Worm (Caenorhabditis elegans) whole organism, L2 larva: ENCODE data around the gene srz-18.

ENCODE experiments used
- C34F6.9 ChIP-seq: fragments of 150-350 bp; optimal IDR thresholded peaks from 2 replicates; lab custom pipeline; 2014; ENCODE audit warnings: missing biosample characterization, missing genetic modification characterization
- F13H6.1 ChIP-seq: sonication (generic microtip); optimal IDR thresholded peaks from 2 replicates; lab custom pipeline; 2016; ENCODE audit warnings: missing genetic modification characterization, missing compliant biosample characterization
- Y55F3AM.14 ChIP-seq: fragments of 200-800 bp; sonication (Bioruptor generic); optimal IDR thresholded peaks from 2 replicates; lab custom pipeline; 2018; ENCODE audit warnings: mild to moderate bottlenecking, missing genetic modification characterization, missing compliant biosample characterization
- ZK546.5 ChIP-seq: sonication (generic microtip); optimal IDR thresholded peaks from 2 replicates; lab custom pipeline; 2017; ENCODE audit warnings: missing biosample characterization, missing genetic modification characterization
- alr-1 ChIP-seq: fragments of 150-350 bp; optimal IDR thresholded peaks from 2 replicates; lab custom pipeline; 2014; ENCODE audit warnings: missing biosample characterization, missing genetic modification characterization
- aly-2 ChIP-seq: fragments of 150-350 bp; optimal IDR thresholded peaks from 2 replicates; lab custom pipeline; 2014; ENCODE audit warnings: missing biosample characterization, missing genetic modification characterization
- ama-1 ChIP-seq: fragments of 150-350 bp; optimal IDR thresholded peaks from 2 replicates; lab custom pipeline; 2018; ENCODE audit warnings: inconsistent platforms
- blmp-1 ChIP-seq: sonication (generic microtip); optimal IDR thresholded peaks from 2 replicates; lab custom pipeline; 2017; ENCODE audit warnings: missing genetic modification characterization, mild to moderate bottlenecking, missing compliant biosample characterization, antibody characterized with exemption, moderate library complexity; ENCODE audit not compliant: insufficient read depth
- ceh-16 ChIP-seq: fragments of 150-350 bp; optimal IDR thresholded peaks from 2 replicates; lab custom pipeline; 2014; ENCODE audit warnings: missing biosample characterization, missing genetic modification characterization
- ceh-82 ChIP-seq: fragments of 150-350 bp; optimal IDR thresholded peaks from 2 replicates; lab custom pipeline; 2014; ENCODE audit warnings: missing biosample characterization, missing genetic modification characterization
- crh-2 ChIP-seq: sonication (generic microtip); optimal IDR thresholded peaks from 2 replicates; lab custom pipeline; 2017; ENCODE audit warnings: missing biosample characterization, missing genetic modification characterization
- dmd-4 ChIP-seq: sonication (generic microtip); optimal IDR thresholded peaks from 2 replicates; lab custom pipeline; 2017; ENCODE audit warnings: missing biosample characterization, missing genetic modification characterization
- elt-3 ChIP-seq: sonication (generic microtip); optimal IDR thresholded peaks from 2 replicates; lab custom pipeline; 2017; ENCODE audit warnings: missing biosample characterization, missing genetic modification characterization
- fos-1 ChIP-seq: fragments of 150-350 bp; optimal IDR thresholded peaks from 2 replicates; lab custom pipeline; 2014; ENCODE audit warnings: missing biosample characterization, missing genetic modification characterization
- lin-11 ChIP-seq: fragments of 150-350 bp; sonication (generic microtip); optimal IDR thresholded peaks from 2 replicates; lab custom pipeline; 2014; ENCODE audit warnings: missing biosample characterization, missing genetic modification characterization, inconsistent platforms, mixed read lengths
- lin-13 ChIP-seq: fragments of 150-350 bp; optimal IDR thresholded peaks from 2 replicates; lab custom pipeline; 2014; ENCODE audit warnings: missing biosample characterization, missing genetic modification reagents, missing genetic modification characterization
- lin-39 ChIP-seq: fragments of 150-350 bp; optimal IDR thresholded peaks from 2 replicates; lab custom pipeline; 2014; ENCODE audit warnings: missing biosample characterization, missing genetic modification reagents, missing genetic modification characterization
- lsy-2 ChIP-seq, 2 experiments: fragments of 150-350 bp in 1 of 2; sonication (generic microtip) in 1 of 2; optimal IDR thresholded peaks; 2 replicates each; lab custom pipeline; 2014 to 2017; ENCODE audit warnings: missing biosample characterization in 2 of 2, missing genetic modification characterization in 2 of 2
- mab-5 ChIP-seq: fragments of 150-350 bp; optimal IDR thresholded peaks from 2 replicates; lab custom pipeline; 2014; ENCODE audit warnings: missing biosample characterization, missing genetic modification characterization
- mbf-1 ChIP-seq: sonication (generic microtip); optimal IDR thresholded peaks from 2 replicates; lab custom pipeline; 2017; ENCODE audit warnings: missing biosample characterization, missing genetic modification characterization
- nhr-10 ChIP-seq: sonication (generic microtip); optimal IDR thresholded peaks from 2 replicates; lab custom pipeline; 2017; ENCODE audit warnings: missing biosample characterization, missing genetic modification characterization
- nhr-12 ChIP-seq: fragments of 150-350 bp; optimal IDR thresholded peaks from 2 replicates; lab custom pipeline; 2014; ENCODE audit warnings: missing biosample characterization, missing genetic modification characterization
- nhr-21 ChIP-seq: fragments of 150-350 bp; optimal IDR thresholded peaks from 2 replicates; lab custom pipeline; 2014; ENCODE audit warnings: missing biosample characterization, missing genetic modification characterization
- nhr-23 ChIP-seq: fragments of 150-350 bp; optimal IDR thresholded peaks from 2 replicates; lab custom pipeline; 2014; ENCODE audit warnings: missing biosample characterization, missing genetic modification reagents, missing genetic modification characterization
- nhr-237 ChIP-seq: fragments of 150-350 bp; optimal IDR thresholded peaks from 2 replicates; lab custom pipeline; 2014; ENCODE audit warnings: missing biosample characterization, missing genetic modification characterization
- nhr-25 ChIP-seq: fragments of 150-350 bp; sonication (generic microtip); optimal IDR thresholded peaks from 3 replicates; lab custom pipeline; 2014; ENCODE audit warnings: missing biosample characterization, missing genetic modification characterization
- nhr-6 ChIP-seq: fragments of 150-350 bp; optimal IDR thresholded peaks from 2 replicates; lab custom pipeline; 2014; ENCODE audit warnings: missing biosample characterization, missing genetic modification characterization
- nhr-77 ChIP-seq: fragments of 150-350 bp; optimal IDR thresholded peaks from 2 replicates; lab custom pipeline; 2014; ENCODE audit warnings: missing biosample characterization, missing genetic modification characterization
- peb-1 ChIP-seq: fragments of 150-350 bp; optimal IDR thresholded peaks from 2 replicates; lab custom pipeline; 2014; ENCODE audit warnings: missing biosample characterization, missing genetic modification characterization
- sem-4 ChIP-seq: fragments of 150-350 bp; optimal IDR thresholded peaks from 2 replicates; lab custom pipeline; 2014; ENCODE audit warnings: missing biosample characterization, missing genetic modification reagents, missing genetic modification characterization
- skn-1 ChIP-seq: sonication (generic microtip); optimal IDR thresholded peaks from 2 replicates; lab custom pipeline; 2017; ENCODE audit warnings: missing biosample characterization, missing genetic modification characterization
- sma-3 ChIP-seq: sonication (generic microtip); optimal IDR thresholded peaks from 2 replicates; lab custom pipeline; 2016; ENCODE audit warnings: missing genetic modification reagents, missing genetic modification characterization, missing compliant biosample characterization
- sma-9 ChIP-seq, 2 experiments: fragments of 150-350 bp in 1 of 2; sonication (generic microtip) in 1 of 2; optimal IDR thresholded peaks; 2 replicates each; lab custom pipeline; 2014 to 2016; ENCODE audit warnings: missing genetic modification characterization in 2 of 2, mild to moderate bottlenecking in 1 of 2, missing biosample characterization in 1 of 2, missing compliant biosample characterization in 1 of 2, missing genetic modification reagents in 1 of 2, moderate library complexity in 1 of 2
- snpc-4 ChIP-seq: fragments of 150-350 bp; optimal IDR thresholded peaks from 2 replicates; lab custom pipeline; 2014; ENCODE audit warnings: missing biosample characterization, missing genetic modification characterization
- unc-39 ChIP-seq: fragments of 150-350 bp; optimal IDR thresholded peaks from 2 replicates; lab custom pipeline; 2014; ENCODE audit warnings: missing biosample characterization, missing genetic modification characterization
- unc-55 ChIP-seq: fragments of 150-350 bp; sonication (generic microtip); optimal IDR thresholded peaks from 3 replicates; lab custom pipeline; 2014; ENCODE audit warnings: missing biosample characterization, missing genetic modification reagents, missing genetic modification characterization
- zag-1 ChIP-seq: fragments of 150-350 bp; optimal IDR thresholded peaks from 2 replicates; lab custom pipeline; 2014; ENCODE audit warnings: missing biosample characterization, missing genetic modification characterization
- ztf-1 ChIP-seq: fragments of 200-800 bp; sonication (Bioruptor generic); conservative IDR thresholded peaks from 2 replicates; pipeline ENCODE4 v1.3.6; 2022; ENCODE audit warnings: missing genetic modification characterization, missing compliant biosample characterization
- ztf-4 ChIP-seq: fragments of 150-350 bp; optimal IDR thresholded peaks from 2 replicates; lab custom pipeline; 2014; ENCODE audit warnings: missing biosample characterization, missing genetic modification characterization

srz-18 gene

DNA sequence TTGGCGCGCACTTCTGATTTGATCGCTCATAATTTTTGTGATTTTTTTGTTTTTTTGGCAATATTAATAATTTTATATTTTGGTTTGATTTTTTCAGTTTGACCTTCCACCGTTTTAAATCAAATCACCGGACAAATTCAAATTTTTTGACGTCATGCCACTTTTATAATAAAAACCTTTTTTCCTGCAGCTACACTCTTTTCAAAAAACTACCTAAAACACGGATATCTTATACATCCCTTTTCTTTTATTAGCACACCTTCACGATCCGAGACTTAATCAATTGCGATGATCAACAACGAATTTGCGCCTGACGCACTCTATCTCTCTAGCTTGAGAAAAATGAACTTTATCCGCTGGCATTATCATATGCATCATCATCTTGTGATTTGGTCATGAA is 17.0 kb upstream of the srz-18 start, which contains the start of gene grd-2:
Gene grd-2 (plus strand): TSS at position 301 of the 400 bp plus-strand sequence.
- TF ChIP-seq zag-1: no peak
- TF ChIP-seq ama-1 (lab: Kevin White, UChicago): no peak
- no peak for TF ChIP-seq ztf-1
- no peak for TF ChIP-seq nhr-12 (tag; lab: Kevin White, UChicago)
- TF ChIP-seq sma-9 (GFP tag; optimal IDR thresholded peaks at IDR 0.05; lab: Kevin White, UChicago): no peak
- no peak for TF ChIP-seq sma-9 (tag; optimal IDR thresholded peaks at IDR 0.05; lab: Kevin White, UChicago)
- TF ChIP-seq C34F6.9: no peak
- no peak for TF ChIP-seq nhr-21
- TF ChIP-seq sma-3 (GFP tag; lab: Kevin White, UChicago): no peak
- TF ChIP-seq skn-1 (tag; lab: Kevin White, UChicago): no peak
- TF ChIP-seq alr-1: no peak
- no peak for TF ChIP-seq peb-1 (tag; lab: Kevin White, UChicago)
- no peak for TF ChIP-seq ztf-4 (tag; lab: Kevin White, UChicago)

DNA sequence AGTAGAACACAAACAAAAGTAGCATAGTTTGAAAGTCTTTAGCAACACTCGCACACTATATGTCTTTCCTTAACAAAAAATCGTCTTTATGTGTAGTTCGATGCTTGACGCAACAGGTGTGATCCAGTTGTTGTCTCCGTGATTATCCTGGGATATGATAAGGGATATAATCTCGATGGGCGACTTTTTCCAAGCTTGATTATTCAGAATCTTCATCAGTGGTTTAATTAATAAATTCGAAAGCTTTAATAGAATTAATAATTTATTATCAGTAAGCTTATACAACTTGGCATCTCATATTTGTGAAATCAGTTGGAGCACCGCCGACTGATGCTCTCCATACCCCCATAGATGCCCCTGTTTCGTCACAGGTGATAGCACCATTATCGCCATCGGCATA is 7.9 kb upstream of the srz-18 start, which contains the start of gene F46B3.7:
Gene F46B3.7 (minus strand): TSS at position 101 of the 400 bp plus-strand sequence.
- TF ChIP-seq lin-11 (no peak), Y55F3AM.14 (GFP tag; lab: Kevin White, UChicago) (no peak), nhr-237 (tag; lab: Kevin White, UChicago) (no peak), lin-13 (GFP tag; lab: Kevin White, UChicago) (no peak), crh-2 (tag; lab: Kevin White, UChicago) (no peak), nhr-10 (no peak), sem-4 (tag; lab: Kevin White, UChicago) (no peak), lsy-2 (tag; optimal IDR thresholded peaks at IDR 0.05; lab: Kevin White, UChicago) (no peak), F13H6.1 (tag; lab: Kevin White, UChicago) (no peak), dmd-4 (no peak), zag-1 (no peak), snpc-4 (no peak), nhr-6 (tag; lab: Kevin White, UChicago) (no peak), nhr-23 (tag; lab: Kevin White, UChicago) (no peak), nhr-25 (tag; lab: Kevin White, UChicago) (no peak), aly-2 (tag; lab: Kevin White, UChicago) (no peak), nhr-21 (no peak), mab-5 (no peak), elt-3 (tag; lab: Kevin White, UChicago) (no peak), blmp-1 (tag; lab: Kevin White, UChicago) (no peak)

DNA sequence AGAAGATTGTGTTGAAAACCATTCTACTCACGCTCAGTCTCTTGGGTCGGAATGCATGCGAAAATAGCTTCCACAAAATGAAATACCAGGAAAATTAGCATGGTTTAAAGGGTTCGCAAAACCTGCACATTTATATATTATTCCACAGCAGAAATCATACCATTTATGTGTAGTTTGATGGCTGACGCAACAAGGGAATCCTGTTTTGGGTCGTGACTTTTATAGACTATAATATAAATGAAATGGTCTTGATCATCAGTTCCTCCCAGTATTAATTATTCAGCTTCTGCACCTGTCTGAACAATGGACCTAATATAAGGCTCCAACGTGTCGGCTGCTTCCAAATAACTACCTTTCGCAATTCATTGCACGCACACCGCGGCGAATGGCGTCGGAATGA is 3.5 kb upstream of the srz-18 start, which contains the start of gene F46B3.8:
Gene F46B3.8 (minus strand): TSS at position 101 of the 400 bp plus-strand sequence.
- no peak for TF ChIP-seq ceh-16 (tag; lab: Kevin White, UChicago)
- no peak for TF ChIP-seq blmp-1 (tag; lab: Kevin White, UChicago)
- no peak for TF ChIP-seq ztf-1
- no peak for TF ChIP-seq skn-1 (tag; lab: Kevin White, UChicago)
- no peak for TF ChIP-seq zag-1
- no peak for TF ChIP-seq dmd-4
- TF ChIP-seq sem-4 (tag; lab: Kevin White, UChicago): no peak
- TF ChIP-seq, all 48 proteins: peak for 0

DNA sequence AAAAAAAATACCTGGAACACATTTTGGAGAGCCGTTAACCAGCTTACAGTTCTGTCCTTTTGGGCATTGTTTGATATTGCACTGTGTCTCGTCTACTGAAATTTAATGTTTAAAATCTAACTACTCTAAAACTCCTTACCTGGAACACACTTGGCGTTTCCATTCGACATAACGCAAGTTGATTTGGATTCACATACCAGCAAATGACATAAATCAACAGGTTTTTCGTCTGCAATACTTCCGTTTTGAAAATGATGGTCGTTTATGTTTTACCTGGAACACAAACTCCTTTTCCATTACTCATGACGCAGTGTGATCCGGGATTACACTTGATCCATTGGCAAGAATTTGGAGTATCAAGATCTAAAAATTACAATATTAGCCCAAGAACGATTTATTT is 1.3 kb upstream of the srz-18 start:
- TF ChIP-seq Y55F3AM.14 (GFP tag; lab: Kevin White, UChicago): no peak
- TF ChIP-seq unc-55 (GFP tag; lab: Kevin White, UChicago): no peak
- TF ChIP-seq ceh-82: no peak
- no peak for TF ChIP-seq alr-1
- no peak for TF ChIP-seq ceh-16 (tag; lab: Kevin White, UChicago)
- TF ChIP-seq lsy-2 (tag; optimal IDR thresholded peaks at IDR 0.05; lab: Kevin White, UChicago): no peak
- TF ChIP-seq ZK546.5 (tag; lab: Kevin White, UChicago): no peak
- no peak for TF ChIP-seq nhr-23 (tag; lab: Kevin White, UChicago)
- TF ChIP-seq fos-1 (tag; lab: Kevin White, UChicago): no peak
- TF ChIP-seq, all 48 proteins: peak for 0

DNA sequence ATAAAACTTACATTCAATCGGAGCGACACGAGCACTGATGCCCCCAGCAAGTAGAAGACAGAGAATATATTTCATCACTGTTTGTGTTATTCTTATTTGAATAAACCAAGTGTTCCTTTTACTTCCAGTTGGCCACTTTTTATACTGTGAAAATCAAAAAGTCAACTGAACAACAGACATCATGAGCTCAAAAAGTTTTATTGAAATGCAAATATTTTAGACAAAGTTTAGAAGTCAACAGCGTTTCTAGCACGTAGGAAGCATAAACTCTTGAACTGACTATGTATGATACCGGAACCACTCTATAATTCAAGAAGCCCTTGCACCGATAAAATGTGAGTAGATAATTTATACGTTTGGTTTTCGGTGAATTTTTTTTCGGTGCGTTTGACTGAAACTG is 4.7 kb downstream of the srz-18 start, which contains the start of gene F46B3.14:
Gene F46B3.14 (minus strand): TSS at position 101 of the 400 bp plus-strand sequence.
- TF ChIP-seq unc-39 (tag; lab: Kevin White, UChicago) (no peak), alr-1 (no peak), peb-1 (tag; lab: Kevin White, UChicago) (no peak), lin-11 (no peak), snpc-4 (no peak), nhr-77 (tag; lab: Kevin White, UChicago) (no peak), ztf-1 (no peak), nhr-6 (tag; lab: Kevin White, UChicago) (no peak), lin-39 (no peak), aly-2 (tag; lab: Kevin White, UChicago) (no peak), nhr-21 (no peak), mbf-1 (tag; lab: Kevin White, UChicago) (no peak), nhr-237 (tag; lab: Kevin White, UChicago) (no peak), nhr-25 (tag; lab: Kevin White, UChicago) (no peak), F13H6.1 (tag; lab: Kevin White, UChicago) (no peak), C34F6.9 (no peak), sma-3 (GFP tag; lab: Kevin White, UChicago) (no peak), nhr-23 (tag; lab: Kevin White, UChicago) (no peak)
